Fruit fly (Drosophila melanogaster): ENCODE results near the gene CG10472.
A peak's percentile ranks its signal among the peaks of the same experiment; 100 is the strongest.

The CG10472 gene

dm6 chr3L:6054803-6055202 lies 7.9 kb downstream of the CG10472 start, which contains the start of gene tant (continued):
- TF ChIP-seq CG17829 (tag; optimal IDR thresholded peaks at IDR 0.05), result peak; percentile 8
- no peak for TF ChIP-seq prd (optimal IDR thresholded peaks at IDR 0.05)
- TF ChIP-seq prd (GFP tag; IDR thresholded peaks at IDR 0.05), result no peak
- TF ChIP-seq ewg (GFP tag; optimal IDR thresholded peaks at IDR 0.05), result peak; percentile 7
- TF ChIP-seq CG9609 (GFP tag; optimal IDR thresholded peaks at IDR 0.05), result peak; percentile 23
- no peak for TF ChIP-seq CG3847 (GFP tag; IDR thresholded peaks at IDR 0.05)
- TF ChIP-seq CG9437 (GFP tag; optimal IDR thresholded peaks at IDR 0.05), result no peak
- TF ChIP-seq ATbp (GFP tag; optimal IDR thresholded peaks at IDR 0.05), result no peak
- TF ChIP-seq HLHmδ (GFP tag; optimal IDR thresholded peaks at IDR 0.05), result no peak
- no peak for TF ChIP-seq vfl (GFP tag; optimal IDR thresholded peaks at IDR 0.05)
- peak; percentile 92 for TF ChIP-seq CG13287 (GFP tag; IDR thresholded peaks at IDR 0.05; ENCODE audit: partially characterized antibody)
- TF ChIP-seq CG9727 (GFP tag; optimal IDR thresholded peaks at IDR 0.05), result no peak
- TF ChIP-seq wdn (GFP tag; IDR thresholded peaks at IDR 0.05), result no peak
- no peak for TF ChIP-seq Gug (GFP tag; IDR thresholded peaks at IDR 0.05)
- TF ChIP-seq crp (GFP tag; optimal IDR thresholded peaks at IDR 0.05), result peak in 1 of 2 experiments; percentile 41
- no peak for TF ChIP-seq Doc2 (GFP tag; IDR thresholded peaks at IDR 0.05)
- TF ChIP-seq gsb-n (tag; optimal IDR thresholded peaks at IDR 0.05), result no peak
- TF ChIP-seq peb (GFP tag; IDR thresholded peaks at IDR 0.05), result no peak
- no peak for TF ChIP-seq CG31441 (GFP tag; IDR thresholded peaks at IDR 0.05)
- no peak for TF ChIP-seq Lim3 (GFP tag; IDR thresholded peaks at IDR 0.05)
- TF ChIP-seq hb (GFP tag; IDR thresholded peaks at IDR 0.05; ENCODE audit: partially characterized antibody), result peak; percentile 81
- TF ChIP-seq nom (GFP tag; optimal IDR thresholded peaks at IDR 0.05), result no peak
- TF ChIP-seq eve (GFP tag; optimal IDR thresholded peaks at IDR 0.05), result no peak
- TF ChIP-seq CG11504 (tag; optimal IDR thresholded peaks at IDR 0.05), result peak; percentile 43
- no peak for TF ChIP-seq Trl (optimal IDR thresholded peaks at IDR 0.05)
- TF ChIP-seq Trl (GFP tag; optimal IDR thresholded peaks at IDR 0.05), result no peak
- TF ChIP-seq CG8281 (tag; optimal IDR thresholded peaks at IDR 0.05), result no peak
- TF ChIP-seq CG3065 (GFP tag; optimal IDR thresholded peaks at IDR 0.05), result no peak
- peak; percentile 55 for TF ChIP-seq yki (optimal IDR thresholded peaks at IDR 0.05)
- TF ChIP-seq B-H2 (GFP tag; optimal IDR thresholded peaks at IDR 0.05), result no peak
- TF ChIP-seq h (optimal IDR thresholded peaks at IDR 0.05), result no peak
- no peak for TF ChIP-seq CG9817 (tag; optimal IDR thresholded peaks at IDR 0.05)
- peak; percentile 40; the same call in 2 of the 3 replicates for TF ChIP-seq CG11560 (tag; IDR thresholded peaks at IDR 0.05)
- TF ChIP-seq fd64A (GFP tag; optimal IDR thresholded peaks at IDR 0.05), result no peak
- TF ChIP-seq caup (GFP tag; optimal IDR thresholded peaks at IDR 0.05; ENCODE audit: severe bottlenecking), result no peak
- no peak for TF ChIP-seq CG7745 (tag; optimal IDR thresholded peaks at IDR 0.05)
- no peak for TF ChIP-seq CG18476 (GFP tag; optimal IDR thresholded peaks at IDR 0.05)
- TF ChIP-seq CG1832 (GFP tag; optimal IDR thresholded peaks at IDR 0.05), result no peak
- TF ChIP-seq CG15479 (GFP tag; optimal IDR thresholded peaks at IDR 0.05), result no peak
- TF ChIP-seq Dip3 (GFP tag; optimal IDR thresholded peaks at IDR 0.05), result no peak
- TF ChIP-seq CG2116 (GFP tag; optimal IDR thresholded peaks at IDR 0.05), result peak; percentile 94
- peak; percentile 50 for TF ChIP-seq CG10267 (tag; optimal IDR thresholded peaks at IDR 0.05)
- no peak for TF ChIP-seq slp2 (GFP tag; optimal IDR thresholded peaks at IDR 0.05)
- peak; percentile 84 for TF ChIP-seq HmgD (GFP tag; optimal IDR thresholded peaks at IDR 0.05)
- TF ChIP-seq CG7963 (GFP tag; IDR thresholded peaks at IDR 0.05; ENCODE audit: partially characterized antibody), result peak; percentile 72
- no peak for TF ChIP-seq D19B (GFP tag; optimal IDR thresholded peaks at IDR 0.05)
- no peak for TF ChIP-seq CG14667 (GFP tag; IDR thresholded peaks at IDR 0.05)
- no peak for TF ChIP-seq CG13894 (tag; optimal IDR thresholded peaks at IDR 0.05)
- TF ChIP-seq dan (GFP tag; IDR thresholded peaks at IDR 0.05), result no peak
- no peak for TF ChIP-seq Fer1 (GFP tag; optimal IDR thresholded peaks at IDR 0.05)
- TF ChIP-seq hkb (optimal IDR thresholded peaks at IDR 0.05), result peak; percentile 81
- TF ChIP-seq hkb (GFP tag; IDR thresholded peaks at IDR 0.05), result no peak
- no peak for TF ChIP-seq HLH3B (GFP tag; IDR thresholded peaks at IDR 0.05)

Data from whole organism, embryonic.